2 worm cellular contexts compared by ENCODE assay signal in genomic region chrII:5594210-5594764, ce11.
A peak's percentile ranks its signal among the peaks of the same experiment; 100 is the strongest.
TF ChIP-seq lines count a peak whose summit lies in the region.

Gene ttc-4 (plus strand): TSS chrII:5594714.

TF ChIP-seq in whole organism, L1 larva, 84 proteins besides CTCF, POLR2A, EP300 and RAD21 (continued from another document):
- TF ChIP-seq nhr-77 (tag; optimal IDR thresholded peaks at IDR 0.05; lab: Kevin White, UChicago) (peak; percentile 34), elt-2 (tag; optimal IDR thresholded peaks at IDR 0.05; lab: Kevin White, UChicago) (peak; percentile 8), mep-1 (tag; optimal IDR thresholded peaks at IDR 0.05; lab: Kevin White, UChicago) (peak; percentile 36), nhr-90 (tag; optimal IDR thresholded peaks at IDR 0.05; lab: Kevin White, UChicago; ENCODE audit: poor library complexity) (peak; percentile 26), elt-3 (tag; optimal IDR thresholded peaks at IDR 0.05; lab: Kevin White, UChicago) (peak in 1 of 6 experiments; percentile 21), hlh-4 (tag; optimal IDR thresholded peaks at IDR 0.05; lab: Kevin White, UChicago) (no peak), lin-35 (GFP tag; optimal IDR thresholded peaks at IDR 0.05; lab: Kevin White, UChicago) (peak; percentile 41 to 73), unc-130 (tag; optimal IDR thresholded peaks at IDR 0.05; lab: Kevin White, UChicago) (peak; percentile 40), nhr-85 (tag; lab: Kevin White, UChicago) (peak; percentile 69), pag-3 (tag; optimal IDR thresholded peaks at IDR 0.05; lab: Kevin White, UChicago; ENCODE audit: borderline replicate concordance, insufficient read depth) (no peak), lir-3 (tag; optimal IDR thresholded peaks at IDR 0.05; lab: Kevin White, UChicago; ENCODE audit: poor library complexity) (peak; percentile 63), snu-23 (GFP tag; optimal IDR thresholded peaks at IDR 0.05; lab: Kevin White, UChicago) (peak; percentile 49), ceh-82 (tag; optimal IDR thresholded peaks at IDR 0.05; lab: Kevin White, UChicago) (peak in 2 of 3 experiments; percentile 1), snpc-4 (tag; optimal IDR thresholded peaks at IDR 0.05; lab: Kevin White, UChicago) (peak; percentile 15), pax-3 (tag; optimal IDR thresholded peaks at IDR 0.05; lab: Kevin White, UChicago) (no peak), nhr-20 (tag; optimal IDR thresholded peaks at IDR 0.05; lab: Kevin White, UChicago) (peak; percentile 43), xbp-1 (tag; optimal IDR thresholded peaks at IDR 0.05; lab: Kevin White, UChicago) (peak; percentile 33), fkh-8 (tag; optimal IDR thresholded peaks at IDR 0.05; lab: Kevin White, UChicago) (peak; percentile 45), lsy-2 (tag; optimal IDR thresholded peaks at IDR 0.05; lab: Kevin White, UChicago) (peak; percentile 5 to 82), blmp-1 (tag; optimal IDR thresholded peaks at IDR 0.05; lab: Kevin White, UChicago) (peak; percentile 28), unc-86 (tag; optimal IDR thresholded peaks at IDR 0.05; lab: Kevin White, UChicago) (no peak), ztf-4 (tag; optimal IDR thresholded peaks at IDR 0.05; lab: Kevin White, UChicago) (no peak)

TF ChIP-seq in whole organism, young adult, 124 proteins besides CTCF, POLR2A, EP300 and RAD21 (continued from another document):
- no peak for TF ChIP-seq egrh-3 (GFP tag; IDR thresholded peaks at IDR 0.05; lab: Robert Waterston, UW)
- TF ChIP-seq snpc-1.1 (tag; optimal IDR thresholded peaks at IDR 0.05; lab: Kevin White, UChicago; ENCODE audit: insufficient read depth) = no peak
- no peak for TF ChIP-seq hmg-1.2 (GFP tag; IDR thresholded peaks at IDR 0.05; lab: Robert Waterston, UW)
- no peak for TF ChIP-seq madf-10 (tag; optimal IDR thresholded peaks at IDR 0.05; lab: Kevin White, UChicago)
- no peak for TF ChIP-seq hlh-12 (tag; optimal IDR thresholded peaks at IDR 0.05; lab: Kevin White, UChicago)
- TF ChIP-seq ccch-3 (GFP tag; optimal IDR thresholded peaks at IDR 0.05; lab: Kevin White, UChicago) = no peak
- TF ChIP-seq tbx-9 (tag; optimal IDR thresholded peaks at IDR 0.05; lab: Kevin White, UChicago; ENCODE audit: borderline replicate concordance) = no peak
- TF ChIP-seq F52B5.7 (tag; optimal IDR thresholded peaks at IDR 0.05; lab: Kevin White, UChicago) = no peak
- 0 out of 2 replicates have a peak, but pooled peaks have one; percentile 7 for TF ChIP-seq ztf-28 (GFP tag; IDR thresholded peaks at IDR 0.05; lab: Robert Waterston, UW)
- TF ChIP-seq rec-8 (tag; optimal IDR thresholded peaks at IDR 0.05; lab: Kevin White, UChicago) = no peak
- TF ChIP-seq mcd-1 (GFP tag; IDR thresholded peaks at IDR 0.05; lab: Robert Waterston, UW) = peak; percentile 74
- no peak for TF ChIP-seq F10E7.11 (tag; optimal IDR thresholded peaks at IDR 0.05; lab: Kevin White, UChicago)
- no peak for TF ChIP-seq B0336.3 (GFP tag; IDR thresholded peaks at IDR 0.05; lab: Robert Waterston, UW)
